Worm (Caenorhabditis elegans) whole organism, L3 larva: ENCODE measurements around the gene zipt-2.1.

Source experiments
- aly-2 ChIP-seq: fragments of 150-350 bp; optimal IDR thresholded peaks from 2 replicates; lab custom pipeline; 2014; ENCODE audit warnings: missing biosample characterization, missing genetic modification characterization
- elt-3 ChIP-seq, 3 experiments: fragments of 150-350 bp in 1 of 3; sonication (generic microtip) in 2 of 3; optimal IDR thresholded peaks; 2 replicates in 2 of 3; 4 replicates in 1 of 3; lab custom pipeline; 2014 to 2017; ENCODE audit warnings: missing biosample characterization in 3 of 3, missing genetic modification characterization in 3 of 3
- lin-15B ChIP-seq: fragments of 150-350 bp; optimal IDR thresholded peaks from 2 replicates; lab custom pipeline; 2014; ENCODE audit warnings: missing biosample characterization, missing genetic modification characterization
- nhr-237 ChIP-seq: fragments of 150-350 bp; optimal IDR thresholded peaks from 2 replicates; lab custom pipeline; 2014; ENCODE audit warnings: missing biosample characterization, missing genetic modification characterization
- tbx-2 ChIP-seq: sonication (generic microtip); optimal IDR thresholded peaks from 2 replicates; lab custom pipeline; 2016; ENCODE audit warnings: mild to moderate bottlenecking, missing genetic modification characterization, missing compliant biosample characterization

- TF ChIP-seq elt-3 (tag; optimal IDR thresholded peaks at IDR 0.05; lab: Kevin White, UChicago) (no peak), lin-15B (tag; lab: Kevin White, UChicago) (no peak), tbx-2 (tag; lab: Kevin White, UChicago) (no peak), nhr-237 (tag; lab: Kevin White, UChicago) (no peak), aly-2 (tag; lab: Kevin White, UChicago) (no peak)
Measured at ce11 chrIV:10786731-10787130, 12.7 kb upstream of the zipt-2.1 start, which contains the start of gene srd-7.
